Fruit fly (Drosophila melanogaster) whole organism, embryonic: ENCODE measurements around the gene yellow-e.

Experiments
- Aef1 ChIP-seq: fragments of 200-800 bp; sonication (Bioruptor generic); IDR thresholded peaks from 3 replicates; pipeline ENCODE4 v1.3.6; 2022; ENCODE audit warnings: missing biosample characterization, missing genetic modification characterization
- CG10959 ChIP-seq: fragments of 200-800 bp; sonication (Bioruptor generic); IDR thresholded peaks from 2 replicates; pipeline ENCODE4 v1.3.6; 2022; ENCODE audit warnings: missing biosample characterization, missing genetic modification characterization
- CG11504 ChIP-seq: fragments of 200-800 bp; sonication (Bioruptor generic); optimal IDR thresholded peaks from 3 replicates; lab custom pipeline; 2019; ENCODE audit warnings: missing biosample characterization, mild to moderate bottlenecking, missing genetic modification characterization, moderate library complexity
- CG1233 ChIP-seq: fragments of 200-800 bp; sonication (Bioruptor generic); optimal IDR thresholded peaks from 4 replicates; lab custom pipeline; 2018; ENCODE audit warnings: missing biosample characterization, mild to moderate bottlenecking, missing genetic modification characterization
- CG12744 ChIP-seq: fragments of 200-800 bp; sonication (Bioruptor generic); optimal IDR thresholded peaks from 2 replicates; lab custom pipeline; 2016; ENCODE audit warnings: missing biosample characterization, missing genetic modification characterization
- CG13296 ChIP-seq: fragments of 200-800 bp; sonication (Bioruptor generic); optimal IDR thresholded peaks from 3 replicates; lab custom pipeline; 2018; ENCODE audit warnings: missing biosample characterization, mild to moderate bottlenecking, missing genetic modification characterization
- CG13894 ChIP-seq: fragments of 200-800 bp; sonication (Bioruptor generic); optimal IDR thresholded peaks from 3 replicates; lab custom pipeline; 2018; ENCODE audit warnings: missing biosample characterization, mild to moderate bottlenecking, missing genetic modification characterization, moderate library complexity
- CG15479 ChIP-seq: fragments of 200-800 bp; sonication (Bioruptor generic); optimal IDR thresholded peaks from 3 replicates; lab custom pipeline; 2019; ENCODE audit warnings: missing biosample characterization, mild to moderate bottlenecking, missing genetic modification characterization, moderate library complexity
- CG17612 ChIP-seq: fragments of 200-800 bp; sonication (Bioruptor generic); IDR thresholded peaks from 2 replicates; pipeline ENCODE4 v1.3.6; 2022; ENCODE audit warnings: missing biosample characterization, missing genetic modification characterization
- CG18476 ChIP-seq: fragments of 200-800 bp; sonication (Bioruptor generic); optimal IDR thresholded peaks from 2 replicates; lab custom pipeline; 2016; ENCODE audit warnings: missing biosample characterization, mild to moderate bottlenecking, missing genetic modification characterization
- CG18599 ChIP-seq: fragments of 200-800 bp; sonication (Bioruptor generic); optimal IDR thresholded peaks from 3 replicates; lab custom pipeline; 2017; ENCODE audit warnings: missing biosample characterization, missing genetic modification characterization, mild to moderate bottlenecking, moderate library complexity, missing genetic modification reagents
- CG2120 ChIP-seq: fragments of 200-800 bp; sonication (Bioruptor generic); optimal IDR thresholded peaks from 3 replicates; lab custom pipeline; 2016; ENCODE audit warnings: missing biosample characterization, missing genetic modification characterization
- CG2678 ChIP-seq: fragments of 200-800 bp; sonication (Bioruptor generic); optimal IDR thresholded peaks from 3 replicates; lab custom pipeline; 2019; ENCODE audit warnings: missing biosample characterization, mild to moderate bottlenecking, missing genetic modification characterization, moderate library complexity
- CG3281 ChIP-seq: fragments of 200-800 bp; sonication (Bioruptor generic); optimal IDR thresholded peaks from 3 replicates; lab custom pipeline; 2017; ENCODE audit warnings: missing biosample characterization, mild to moderate bottlenecking, missing genetic modification characterization
- CG34376 ChIP-seq: fragments of 200-800 bp; sonication (Bioruptor generic); optimal IDR thresholded peaks from 2 replicates; lab custom pipeline; 2018; ENCODE audit warnings: missing biosample characterization, mild to moderate bottlenecking, missing genetic modification characterization
- CG4404 ChIP-seq: fragments of 200-800 bp; sonication (Bioruptor generic); IDR thresholded peaks from 2 replicates; pipeline ENCODE4 v1.3.6; 2022; ENCODE audit warnings: missing biosample characterization, missing genetic modification characterization
- CG8944 ChIP-seq: fragments of 200-800 bp; sonication (Bioruptor generic); optimal IDR thresholded peaks from 3 replicates; lab custom pipeline; 2016; ENCODE audit warnings: missing biosample characterization, missing genetic modification characterization
- Camta ChIP-seq: fragments of 200-800 bp; sonication (Bioruptor generic); optimal IDR thresholded peaks from 2 replicates; lab custom pipeline; 2016; ENCODE audit warnings: missing biosample characterization, missing genetic modification characterization
- D19B ChIP-seq: fragments of 200-800 bp; sonication (Bioruptor generic); optimal IDR thresholded peaks from 2 replicates; lab custom pipeline; 2017; ENCODE audit warnings: missing biosample characterization, mild to moderate bottlenecking, missing genetic modification characterization
- Dad ChIP-seq: fragments of 200-800 bp; sonication (Bioruptor generic); optimal IDR thresholded peaks from 3 replicates; lab custom pipeline; 2016; ENCODE audit warnings: missing biosample characterization, missing genetic modification characterization
- Dbx ChIP-seq: fragments of 200-800 bp; sonication (Bioruptor generic); IDR thresholded peaks from 3 replicates; pipeline ENCODE4 v1.3.6; 2022; ENCODE audit warnings: missing biosample characterization, missing genetic modification characterization
- Dek ChIP-seq: fragments of 200-800 bp; sonication (Bioruptor generic); optimal IDR thresholded peaks from 3 replicates; lab custom pipeline; 2019; ENCODE audit warnings: missing biosample characterization, mild to moderate bottlenecking, missing genetic modification characterization, moderate library complexity
- E2f1 ChIP-seq: fragments of 200-800 bp; sonication (Bioruptor generic); IDR thresholded peaks from 2 replicates; pipeline ENCODE4 v1.3.6; 2022; ENCODE audit warnings: missing biosample characterization, missing genetic modification characterization
- Hmr ChIP-seq: fragments of 200-800 bp; sonication (Bioruptor generic); optimal IDR thresholded peaks from 3 replicates; lab custom pipeline; 2017; ENCODE audit warnings: mild to moderate bottlenecking, missing biosample characterization, missing genetic modification reagents, missing genetic modification characterization
- Lim3 ChIP-seq: fragments of 200-800 bp; sonication (Bioruptor generic); IDR thresholded peaks from 2 replicates; pipeline ENCODE4 v1.3.6; 2022; ENCODE audit warnings: missing biosample characterization, missing genetic modification characterization
- Meics ChIP-seq: fragments of 200-800 bp; sonication (Bioruptor generic); optimal IDR thresholded peaks from 2 replicates; lab custom pipeline; 2017; ENCODE audit warnings: missing biosample characterization, mild to moderate bottlenecking, missing genetic modification characterization
- Sox102F ChIP-seq: fragments of 200-800 bp; sonication (Bioruptor generic); optimal IDR thresholded peaks from 2 replicates; lab custom pipeline; 2018; ENCODE audit warnings: missing biosample characterization, mild to moderate bottlenecking, missing genetic modification characterization, moderate library complexity
- ap ChIP-seq: fragments of 200-800 bp; sonication (Bioruptor generic); IDR thresholded peaks from 2 replicates; pipeline ENCODE4 v1.3.6; 2022; ENCODE audit warnings: missing biosample characterization, missing genetic modification characterization
- ara ChIP-seq: fragments of 200-800 bp; sonication (Bioruptor generic); IDR thresholded peaks from 2 replicates; pipeline ENCODE4 v1.3.6; 2022; ENCODE audit warnings: missing biosample characterization, missing genetic modification characterization
- az2 ChIP-seq: fragments of 200-800 bp; sonication (Bioruptor generic); optimal IDR thresholded peaks from 3 replicates; lab custom pipeline; 2016; ENCODE audit warnings: missing biosample characterization, missing genetic modification characterization
- br ChIP-seq: fragments of >200 bp; optimal IDR thresholded peaks from 2 replicates; lab custom pipeline; 2017
- bsh ChIP-seq, 2 experiments: fragments of 200-800 bp; sonication (Bioruptor generic); optimal IDR thresholded peaks; 2 replicates each; lab custom pipeline; 2017 to 2018; ENCODE audit warnings: mild to moderate bottlenecking in 2 of 2, missing biosample characterization in 2 of 2, missing genetic modification characterization in 2 of 2, moderate library complexity in 1 of 2
- danr ChIP-seq: fragments of 200-800 bp; sonication (Bioruptor generic); IDR thresholded peaks from 2 replicates; pipeline ENCODE4 v1.3.6; 2022; ENCODE audit warnings: missing biosample characterization, missing genetic modification characterization
- emc ChIP-seq: fragments of 200-800 bp; sonication (Bioruptor generic); optimal IDR thresholded peaks from 2 replicates; lab custom pipeline; 2016; ENCODE audit warnings: missing biosample characterization, missing genetic modification characterization
- exex ChIP-seq: fragments of 200-800 bp; sonication (Bioruptor generic); optimal IDR thresholded peaks from 4 replicates; lab custom pipeline; 2018; ENCODE audit warnings: missing biosample characterization, mild to moderate bottlenecking, missing genetic modification characterization, moderate library complexity
- gem ChIP-seq: fragments of 200-800 bp; sonication (Bioruptor generic); optimal IDR thresholded peaks from 2 replicates; lab custom pipeline; 2019; ENCODE audit warnings: missing biosample characterization, mild to moderate bottlenecking, missing genetic modification characterization, moderate library complexity
- grau ChIP-seq: fragments of 200-800 bp; optimal IDR thresholded peaks from 3 replicates; lab custom pipeline; 2019; ENCODE audit warnings: missing biosample characterization, mild to moderate bottlenecking, missing genetic modification characterization, moderate library complexity
- grn ChIP-seq: fragments of 200-800 bp; sonication (Bioruptor generic); optimal IDR thresholded peaks from 3 replicates; lab custom pipeline; 2017; ENCODE audit warnings: missing biosample characterization, missing genetic modification characterization
- kah ChIP-seq: fragments of 200-800 bp; sonication (Bioruptor generic); optimal IDR thresholded peaks from 2 replicates; lab custom pipeline; 2018; ENCODE audit warnings: missing biosample characterization, mild to moderate bottlenecking, missing genetic modification characterization
- mirr ChIP-seq: fragments of 200-800 bp; sonication (Bioruptor generic); optimal IDR thresholded peaks from 3 replicates; lab custom pipeline; 2018; ENCODE audit warnings: missing biosample characterization, mild to moderate bottlenecking, missing genetic modification characterization
- pzg ChIP-seq: fragments of 200-800 bp; sonication (Bioruptor generic); optimal IDR thresholded peaks from 3 replicates; lab custom pipeline; 2018; ENCODE audit warnings: missing biosample characterization, mild to moderate bottlenecking, missing genetic modification characterization, moderate library complexity
- row ChIP-seq: fragments of 200-800 bp; sonication (Bioruptor generic); IDR thresholded peaks from 3 replicates; pipeline ENCODE4 v1.3.6; 2022; ENCODE audit warnings: missing biosample characterization, missing genetic modification characterization
- sug ChIP-seq: fragments of 200-800 bp; optimal IDR thresholded peaks from 2 replicates; lab custom pipeline; 2019; ENCODE audit warnings: missing biosample characterization, mild to moderate bottlenecking, missing genetic modification characterization, moderate library complexity
- toy ChIP-seq: fragments of 200-800 bp; sonication (Bioruptor generic); IDR thresholded peaks from 2 replicates; pipeline ENCODE4 v1.3.6; 2022; ENCODE audit warnings: missing biosample characterization, missing genetic modification characterization
- wdn ChIP-seq: fragments of 200-800 bp; sonication (Bioruptor generic); IDR thresholded peaks from 2 replicates; pipeline ENCODE4 v1.3.6; 2022; ENCODE audit warnings: missing biosample characterization, missing genetic modification characterization

yellow-e gene

dm6 chr3R:13371840-13372680 lies 43.0 kb downstream of the yellow-e start, which contains the start of the genes Lip3 and CG34309:
Gene Lip3, minus strand, starts transcription at chr3R:13371904.
Gene CG34309, plus strand, starts transcription at chr3R:13372630.
- TF ChIP-seq kah (GFP tag; lab: Kevin White, UChicago), result no peak
- TF ChIP-seq Dbx (GFP tag; lab: Robert Waterston, UW), result 0 out of 3 replicates have a peak, but pooled peaks have one; percentile 11
- TF ChIP-seq grn, result peak; percentile 50
- 0 out of 2 replicates have a peak, but pooled peaks have one; percentile 22 for TF ChIP-seq CG10959 (GFP tag; lab: Robert Waterston, UW)
- no peak for TF ChIP-seq ap (GFP tag; lab: Robert Waterston, UW)
- TF ChIP-seq CG34376 (GFP tag; lab: Kevin White, UChicago), result peak; percentile 25
- TF ChIP-seq CG2120, result peak; percentile 24
- no peak for TF ChIP-seq E2f1 (GFP tag; lab: Robert Waterston, UW)
- TF ChIP-seq br (lab: Kevin White, UChicago), result no peak
- peak; percentile 73 for TF ChIP-seq sug
- TF ChIP-seq CG3281 (GFP tag; lab: Kevin White, UChicago), result peak; percentile 2
- TF ChIP-seq CG18599 (GFP tag; lab: Kevin White, UChicago), result peak; percentile 18
- TF ChIP-seq exex (tag; lab: Kevin White, UChicago), result peak; percentile 83
- TF ChIP-seq toy (GFP tag; lab: Robert Waterston, UW), result no peak
- TF ChIP-seq wdn (GFP tag; lab: Robert Waterston, UW), result 0 out of 2 replicates have a peak, but pooled peaks have one; percentile 18
- TF ChIP-seq Meics (GFP tag; lab: Kevin White, UChicago), result peak; percentile 12
- TF ChIP-seq Sox102F (GFP tag; lab: Kevin White, UChicago), result peak; percentile 3
- no peak for TF ChIP-seq CG18476 (GFP tag; lab: Kevin White, UChicago)
- peak; percentile 44 for TF ChIP-seq CG2678 (tag; lab: Kevin White, UChicago)
- TF ChIP-seq CG11504, result peak; percentile 95
- peak; percentile 39 for TF ChIP-seq gem (tag; lab: Kevin White, UChicago)
- peak; percentile 17 for TF ChIP-seq Dek (tag; lab: Kevin White, UChicago)
- no peak for TF ChIP-seq ara (GFP tag; lab: Robert Waterston, UW)
- peak; percentile 8 for TF ChIP-seq grau (tag; lab: Kevin White, UChicago)
- TF ChIP-seq D19B, result peak; percentile 42
- TF ChIP-seq CG15479 (GFP tag; lab: Kevin White, UChicago), result no peak
- TF ChIP-seq danr (GFP tag; lab: Robert Waterston, UW), result no peak
- TF ChIP-seq row (GFP tag; lab: Robert Waterston, UW), result peak; percentile 38; the same call in 1 of the 3 replicates

- no peak for TF ChIP-seq Camta (GFP tag; lab: Kevin White, UChicago)
- no peak for TF ChIP-seq CG8944 (GFP tag; lab: Kevin White, UChicago)
- no peak for TF ChIP-seq CG4404 (GFP tag; lab: Robert Waterston, UW)
- TF ChIP-seq emc, result no peak
- TF ChIP-seq Lim3 (GFP tag; lab: Robert Waterston, UW), result no peak
- TF ChIP-seq, all 482 proteins: peak for 0
These were observed 45.7 kb downstream of the yellow-e start, which contains the start of gene CheA87a for dm6 chr3R:13369348-13369747. Gene CheA87a, plus strand, starts transcription at chr3R:13369648.

DNA sequence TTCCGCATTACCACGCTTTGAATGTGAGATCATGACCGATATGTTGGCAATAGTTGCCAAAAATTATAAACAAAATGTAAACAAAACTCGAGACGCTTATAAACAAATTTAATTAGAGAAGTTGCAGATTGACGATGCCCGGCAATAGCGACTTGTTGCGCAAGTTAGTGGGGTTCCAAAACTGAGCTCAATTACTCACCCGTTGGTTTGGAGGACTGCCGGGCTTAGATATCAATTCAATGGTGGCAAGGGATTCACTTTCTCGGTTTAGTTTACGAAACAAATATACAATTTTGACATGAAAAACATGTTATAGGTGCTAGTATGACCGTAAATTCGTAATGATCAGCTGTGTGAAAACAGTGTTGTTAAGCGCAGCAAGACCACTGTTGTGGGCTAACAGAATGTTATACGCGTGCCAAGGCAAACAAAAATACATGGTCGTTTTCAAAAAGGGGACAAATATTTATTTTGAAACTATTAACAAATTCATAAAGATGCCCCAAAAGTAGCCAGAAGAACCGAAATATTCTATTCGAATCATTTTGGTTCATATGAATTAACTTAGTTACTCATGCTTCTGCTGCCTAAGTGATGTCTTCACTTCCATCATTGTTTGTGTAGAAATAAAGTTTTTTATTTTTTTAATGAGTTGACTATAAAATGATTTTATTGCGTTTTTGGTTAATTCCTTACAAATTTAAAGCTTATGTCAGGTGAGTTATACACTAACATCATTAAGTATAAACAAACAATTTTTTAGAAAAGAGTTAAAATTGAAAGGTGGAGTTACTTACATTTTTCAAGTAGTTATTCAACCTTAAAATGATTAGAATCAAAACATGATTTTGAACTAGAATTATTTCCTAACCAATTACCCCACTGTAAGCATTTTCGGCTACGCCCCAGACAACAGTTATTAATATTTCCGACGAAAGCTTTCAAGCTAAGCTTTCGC lies 48.2 kb downstream of the yellow-e start, which contains the start of gene Elp6:
Elp6 (minus strand) TSS at position 350 of the 958 bp plus-strand sequence.
- TF ChIP-seq Hmr, result peak; percentile 77
- TF ChIP-seq bsh (GFP tag; optimal IDR thresholded peaks at IDR 0.05; lab: Kevin White, UChicago), result peak; percentile 19 to 24
- TF ChIP-seq Dad (GFP tag; lab: Kevin White, UChicago), result no peak
- no peak for TF ChIP-seq mirr (GFP tag; lab: Kevin White, UChicago)
- TF ChIP-seq CG13894 (tag; lab: Kevin White, UChicago), result peak; percentile 32
- TF ChIP-seq CG17612 (GFP tag; lab: Robert Waterston, UW), result 0 out of 2 replicates have a peak, but pooled peaks have one; percentile 10
- peak; percentile 53 for TF ChIP-seq az2 (GFP tag; lab: Kevin White, UChicago)
- TF ChIP-seq pzg (GFP tag; lab: Kevin White, UChicago), result peak; percentile 46
- peak; percentile 63 for TF ChIP-seq Aef1 (GFP tag; lab: Robert Waterston, UW)
- TF ChIP-seq CG1233 (GFP tag; lab: Kevin White, UChicago), result peak; percentile 70
- TF ChIP-seq br (lab: Kevin White, UChicago), result no peak
- peak; percentile 51 for TF ChIP-seq CG12744 (GFP tag; lab: Kevin White, UChicago)
- peak; percentile 49 for TF ChIP-seq CG13296 (GFP tag; lab: Kevin White, UChicago)
